Worm (Caenorhabditis elegans) whole organism, young adult: ENCODE results near the gene rcan-1.

ENCODE experiments used
- ccch-3 ChIP-seq: fragments of 200-800 bp; sonication (Bioruptor generic); optimal IDR thresholded peaks from 2 replicates; lab custom pipeline; 2018; ENCODE audit warnings: mild to moderate bottlenecking, missing genetic modification characterization, missing compliant biosample characterization
- ceh-27 ChIP-seq: fragments of 200-800 bp; sonication (Bioruptor generic); optimal IDR thresholded peaks from 2 replicates; lab custom pipeline; 2018; ENCODE audit warnings: mild to moderate bottlenecking, missing genetic modification characterization, moderate library complexity, missing compliant biosample characterization
- efl-1 ChIP-seq: fragments of 150-350 bp; optimal IDR thresholded peaks from 2 replicates; lab custom pipeline; 2014; ENCODE audit warnings: missing biosample characterization, missing genetic modification reagents, missing genetic modification characterization
- him-1 ChIP-seq: sonication (generic microtip); optimal IDR thresholded peaks from 2 replicates; lab custom pipeline; 2016; ENCODE audit warnings: missing genotype, missing genetic modification reagents, missing genetic modification characterization, missing compliant biosample characterization
- mes-4 ChIP-seq: sonication (generic microtip); optimal IDR thresholded peaks from 2 replicates; lab custom pipeline; 2016; ENCODE audit warnings: missing genotype, missing genetic modification characterization, missing compliant biosample characterization
- snpc-1.1 ChIP-seq: sonication (generic microtip); optimal IDR thresholded peaks from 2 replicates; lab custom pipeline; 2017; ENCODE audit warnings: missing genetic modification characterization, mild to moderate bottlenecking, missing compliant biosample characterization, antibody characterized with exemption, moderate library complexity, missing genotype, missing genetic modification reagents; ENCODE audit not compliant: insufficient read depth

ce11 chrIII:5722550-5722949, 38.7 kb upstream of the rcan-1 start, which contains the start of gene wrm-1:
- TF ChIP-seq ccch-3 (no peak), mes-4 (tag; lab: Kevin White, UChicago) (no peak), him-1 (tag; lab: Kevin White, UChicago) (no peak), ceh-27 (GFP tag; lab: Kevin White, UChicago) (no peak), efl-1 (no peak), snpc-1.1 (tag; lab: Kevin White, UChicago) (no peak)
